Fruit fly (Drosophila melanogaster) whole organism, embryonic: ENCODE results near the gene ci.

Source experiments
- CG10543 ChIP-seq: fragments of 200-800 bp; sonication (Bioruptor generic); optimal IDR thresholded peaks from 3 replicates; lab custom pipeline; 2017; ENCODE audit warnings: missing biosample characterization, mild to moderate bottlenecking, missing genetic modification characterization, moderate library complexity
- CG12104 ChIP-seq: fragments of 200-800 bp; sonication (Bioruptor generic); optimal IDR thresholded peaks from 3 replicates; lab custom pipeline; 2016; ENCODE audit warnings: missing biosample characterization, missing genetic modification characterization
- Dfd ChIP-seq, 2 experiments: fragments of >200 bp; optimal IDR thresholded peaks; 2 replicates each; lab custom pipeline; 2017; ENCODE audit warnings: missing biosample characterization in 2 of 2, missing genetic modification characterization in 2 of 2
- croc ChIP-seq: fragments of 200-800 bp; sonication (Bioruptor generic); conservative IDR thresholded peaks from 3 replicates; pipeline ENCODE4 v1.3.6; 2022; ENCODE audit warnings: missing biosample characterization, missing genetic modification characterization
- gro ChIP-seq: fragments of 200-800 bp; sonication (Bioruptor generic); optimal IDR thresholded peaks from 2 replicates; lab custom pipeline; 2016; ENCODE audit warnings: missing biosample characterization, missing genetic modification characterization
- inv ChIP-seq: fragments of 200-800 bp; sonication (Bioruptor generic); IDR thresholded peaks from 2 replicates; pipeline ENCODE4 v1.3.6; 2022; ENCODE audit warnings: missing biosample characterization, missing genetic modification characterization; ENCODE audit not compliant: partially characterized antibody
- ken ChIP-seq: fragments of 200-800 bp; sonication (Bioruptor generic); IDR thresholded peaks from 3 replicates; pipeline ENCODE4 v1.3.6; 2022; ENCODE audit warnings: missing biosample characterization, missing genetic modification characterization
- onecut ChIP-seq: fragments of 200-800 bp; sonication (Bioruptor generic); IDR thresholded peaks from 2 replicates; pipeline ENCODE4 v1.3.6; 2022; ENCODE audit warnings: missing biosample characterization, missing genetic modification characterization
- pan ChIP-seq, 4 experiments: fragments of >200 bp in 3 of 4; fragments of 200-800 bp in 1 of 4; sonication (Bioruptor generic) in 1 of 4; optimal IDR thresholded peaks in 3 of 4; IDR thresholded peaks in 1 of 4; 2 replicates each; pipeline versions ENCODE4 v1.3.6 to Lab custom; 2017 to 2022; ENCODE audit warnings: missing biosample characterization in 2 of 4, missing genetic modification characterization in 2 of 4, mixed read lengths in 1 of 4
- pzg ChIP-seq: fragments of 200-800 bp; sonication (Bioruptor generic); optimal IDR thresholded peaks from 3 replicates; lab custom pipeline; 2018; ENCODE audit warnings: missing biosample characterization, mild to moderate bottlenecking, missing genetic modification characterization, moderate library complexity

- TF ChIP-seq croc = no peak
- TF ChIP-seq pan (optimal IDR thresholded peaks at IDR 0.05; lab: Kevin White, UChicago) = no peak
- no peak for TF ChIP-seq pan (GFP tag; optimal IDR thresholded peaks at IDR 0.05 in 1 of 2, IDR thresholded peaks at IDR 0.05 in 1 of 2)
- TF ChIP-seq ken (GFP tag; lab: Robert Waterston, UW) = no peak
- no peak for TF ChIP-seq inv
- TF ChIP-seq gro (GFP tag; lab: Kevin White, UChicago) = no peak
- no peak for TF ChIP-seq CG12104 (GFP tag; lab: Kevin White, UChicago)
- no peak for TF ChIP-seq CG10543
- TF ChIP-seq onecut (GFP tag; lab: Robert Waterston, UW) = no peak
- no peak for TF ChIP-seq pzg (GFP tag; lab: Kevin White, UChicago)
- TF ChIP-seq Dfd (GFP tag; optimal IDR thresholded peaks at IDR 0.05; lab: Kevin White, UChicago) = no peak
Measured at dm6 chr4:92000-92399, 35.2 kb upstream of the ci start.
